Worm (Caenorhabditis elegans) whole organism, L2 larva: ENCODE results near the gene C31B8.12.

ENCODE experiments used
- ceh-82 ChIP-seq: fragments of 150-350 bp; optimal IDR thresholded peaks from 2 replicates; lab custom pipeline; 2014; ENCODE audit warnings: missing biosample characterization, missing genetic modification characterization
- egl-27 ChIP-seq: sonication (generic microtip); optimal IDR thresholded peaks from 3 replicates; lab custom pipeline; 2017; ENCODE audit warnings: missing biosample characterization, missing genetic modification reagents, missing genetic modification characterization
- nhr-12 ChIP-seq: fragments of 150-350 bp; optimal IDR thresholded peaks from 2 replicates; lab custom pipeline; 2014; ENCODE audit warnings: missing biosample characterization, missing genetic modification characterization
- nhr-6 ChIP-seq: fragments of 150-350 bp; optimal IDR thresholded peaks from 2 replicates; lab custom pipeline; 2014; ENCODE audit warnings: missing biosample characterization, missing genetic modification characterization
- unc-62 ChIP-seq: fragments of 150-350 bp; optimal IDR thresholded peaks from 2 replicates; lab custom pipeline; 2014; ENCODE audit warnings: missing biosample characterization, missing genetic modification reagents, missing genetic modification characterization
- ztf-4 ChIP-seq: fragments of 150-350 bp; optimal IDR thresholded peaks from 2 replicates; lab custom pipeline; 2014; ENCODE audit warnings: missing biosample characterization, missing genetic modification characterization

- no peak for TF ChIP-seq nhr-6 (tag; lab: Kevin White, UChicago)
- no peak for TF ChIP-seq ceh-82 (tag; lab: Kevin White, UChicago)
- TF ChIP-seq nhr-12: no peak
- no peak for TF ChIP-seq egl-27 (tag; lab: Kevin White, UChicago)
- no peak for TF ChIP-seq ztf-4 (tag; lab: Kevin White, UChicago)
- no peak for TF ChIP-seq unc-62
Measured at ce11 chrV:2909525-2909924, 17.9 kb downstream of the C31B8.12 start, which contains the start of gene zmp-3.
